Fruit fly (Drosophila melanogaster) whole organism, embryonic: ENCODE measurements around the gene CG11898.

Source experiments
- Bdp1 ChIP-seq: fragments of 200-800 bp; sonication (Bioruptor generic); optimal IDR thresholded peaks from 3 replicates; lab custom pipeline; 2016; ENCODE audit warnings: missing biosample characterization, missing genetic modification characterization
- CG10431 ChIP-seq: fragments of 200-800 bp; sonication (Bioruptor generic); optimal IDR thresholded peaks from 3 replicates; lab custom pipeline; 2018; ENCODE audit warnings: missing biosample characterization, mild to moderate bottlenecking, missing genetic modification characterization
- CG10565 ChIP-seq: fragments of 200-800 bp; sonication (Bioruptor generic); optimal IDR thresholded peaks from 3 replicates; lab custom pipeline; 2016; ENCODE audit warnings: missing biosample characterization, mild to moderate bottlenecking, missing genetic modification characterization
- CG15011 ChIP-seq: fragments of 200-800 bp; sonication (Bioruptor generic); optimal IDR thresholded peaks from 3 replicates; lab custom pipeline; 2018; ENCODE audit warnings: missing biosample characterization, mild to moderate bottlenecking, missing genetic modification characterization
- CG15073 ChIP-seq: fragments of 200-800 bp; sonication (Bioruptor generic); optimal IDR thresholded peaks from 2 replicates; lab custom pipeline; 2016; ENCODE audit warnings: missing biosample characterization, missing genetic modification characterization
- CG1529 ChIP-seq: fragments of 200-800 bp; sonication (Bioruptor generic); optimal IDR thresholded peaks from 3 replicates; lab custom pipeline; 2018; ENCODE audit warnings: missing biosample characterization, missing genetic modification characterization
- CG15696 ChIP-seq: fragments of 200-800 bp; sonication (Bioruptor generic); optimal IDR thresholded peaks from 2 replicates; lab custom pipeline; 2019; ENCODE audit warnings: missing biosample characterization, mild to moderate bottlenecking, missing genetic modification characterization, moderate library complexity
- CG34376 ChIP-seq: fragments of 200-800 bp; sonication (Bioruptor generic); optimal IDR thresholded peaks from 2 replicates; lab custom pipeline; 2018; ENCODE audit warnings: missing biosample characterization, mild to moderate bottlenecking, missing genetic modification characterization
- CG3995 ChIP-seq: fragments of 200-800 bp; sonication (Bioruptor generic); optimal IDR thresholded peaks from 3 replicates; lab custom pipeline; 2016; ENCODE audit warnings: missing biosample characterization, missing genetic modification characterization
- CG5953 ChIP-seq: fragments of 200-800 bp; sonication (Bioruptor generic); IDR thresholded peaks from 2 replicates; pipeline ENCODE4 v1.3.6; 2022; ENCODE audit warnings: missing biosample characterization, missing genetic modification characterization
- CG6683 ChIP-seq: fragments of 200-800 bp; sonication (Bioruptor generic); optimal IDR thresholded peaks from 2 replicates; lab custom pipeline; 2017; ENCODE audit warnings: missing biosample characterization, mild to moderate bottlenecking, missing genetic modification characterization, missing genetic modification reagents
- CG6813 ChIP-seq: fragments of 200-800 bp; sonication (Bioruptor generic); optimal IDR thresholded peaks from 2 replicates; lab custom pipeline; 2017; ENCODE audit warnings: missing biosample characterization, missing genetic modification characterization, mild to moderate bottlenecking, moderate library complexity, missing genetic modification reagents
- CG7786 ChIP-seq: fragments of 200-800 bp; sonication (Bioruptor generic); optimal IDR thresholded peaks from 2 replicates; lab custom pipeline; 2016; ENCODE audit warnings: missing biosample characterization, missing genetic modification characterization
- CG7987 ChIP-seq: fragments of 200-800 bp; sonication (Bioruptor generic); optimal IDR thresholded peaks from 2 replicates; lab custom pipeline; 2018; ENCODE audit warnings: missing biosample characterization, mild to moderate bottlenecking, missing genetic modification characterization, moderate library complexity
- CG9609 ChIP-seq: fragments of 200-800 bp; sonication (Bioruptor generic); optimal IDR thresholded peaks from 3 replicates; lab custom pipeline; 2016; ENCODE audit warnings: missing biosample characterization, missing genetic modification characterization
- CG9797 ChIP-seq: fragments of 200-800 bp; sonication (Bioruptor generic); optimal IDR thresholded peaks from 3 replicates; lab custom pipeline; 2018; ENCODE audit warnings: missing biosample characterization, mild to moderate bottlenecking, missing genetic modification characterization
- CG9932 ChIP-seq: fragments of 200-800 bp; sonication (Bioruptor generic); IDR thresholded peaks from 2 replicates; pipeline ENCODE4 v1.3.6; 2022; ENCODE audit warnings: missing biosample characterization, missing genetic modification characterization
- Doc3 ChIP-seq: fragments of 200-800 bp; sonication (Bioruptor generic); IDR thresholded peaks from 3 replicates; pipeline ENCODE4 v1.3.6; 2022; ENCODE audit warnings: missing biosample characterization, missing genetic modification characterization; ENCODE audit not compliant: partially characterized antibody
- E2f1 ChIP-seq: fragments of 200-800 bp; sonication (Bioruptor generic); IDR thresholded peaks from 2 replicates; pipeline ENCODE4 v1.3.6; 2022; ENCODE audit warnings: missing biosample characterization, missing genetic modification characterization
- HLHmδ ChIP-seq: fragments of 200-800 bp; sonication (Bioruptor generic); optimal IDR thresholded peaks from 2 replicates; lab custom pipeline; 2018; ENCODE audit warnings: missing biosample characterization, mild to moderate bottlenecking, missing genetic modification characterization, moderate library complexity
- Hmx ChIP-seq: fragments of 200-800 bp; sonication (Bioruptor generic); optimal IDR thresholded peaks from 2 replicates; lab custom pipeline; 2016; ENCODE audit warnings: missing biosample characterization, missing genetic modification characterization
- Hr78 ChIP-seq, 2 experiments: fragments of 200-800 bp in 1 of 2; fragments of >200 bp in 1 of 2; sonication (Bioruptor generic) in 1 of 2; optimal IDR thresholded peaks; 2 replicates each; lab custom pipeline; 2017 to 2019; ENCODE audit warnings: missing biosample characterization in 2 of 2, missing genetic modification characterization in 2 of 2, mild to moderate bottlenecking in 1 of 2, moderate library complexity in 1 of 2
- Oaz ChIP-seq: fragments of 200-800 bp; sonication (Bioruptor generic); IDR thresholded peaks from 2 replicates; pipeline ENCODE4 v1.3.6; 2022; ENCODE audit warnings: missing biosample characterization, missing genetic modification characterization
- Ptx1 ChIP-seq: fragments of 200-800 bp; sonication (Bioruptor generic); IDR thresholded peaks from 2 replicates; pipeline ENCODE4 v1.3.6; 2022; ENCODE audit warnings: missing biosample characterization, missing genetic modification characterization
- Stat92E ChIP-seq, 3 experiments: fragments of >200 bp in 2 of 3; fragments of 200-800 bp in 1 of 3; sonication (Bioruptor generic) in 1 of 3; optimal IDR thresholded peaks; 2 replicates each; lab custom pipeline; 2017 to 2019; ENCODE audit warnings: missing biosample characterization in 3 of 3, missing genetic modification characterization in 3 of 3, mild to moderate bottlenecking in 1 of 3, moderate library complexity in 1 of 3
- YL-1 ChIP-seq: fragments of 200-800 bp; sonication (Bioruptor generic); optimal IDR thresholded peaks from 3 replicates; lab custom pipeline; 2017; ENCODE audit warnings: missing biosample characterization, mild to moderate bottlenecking, missing genetic modification characterization
- ac ChIP-seq: fragments of 200-800 bp; sonication (Bioruptor generic); optimal IDR thresholded peaks from 3 replicates; lab custom pipeline; 2017; ENCODE audit warnings: missing biosample characterization, mild to moderate bottlenecking, missing genetic modification characterization
- ara ChIP-seq: fragments of 200-800 bp; sonication (Bioruptor generic); IDR thresholded peaks from 2 replicates; pipeline ENCODE4 v1.3.6; 2022; ENCODE audit warnings: missing biosample characterization, missing genetic modification characterization
- ash1 ChIP-seq: fragments of 200-800 bp; sonication (Bioruptor generic); optimal IDR thresholded peaks from 2 replicates; lab custom pipeline; 2018; ENCODE audit warnings: missing biosample characterization, mild to moderate bottlenecking, missing genetic modification characterization
- az2 ChIP-seq: fragments of 200-800 bp; sonication (Bioruptor generic); optimal IDR thresholded peaks from 3 replicates; lab custom pipeline; 2016; ENCODE audit warnings: missing biosample characterization, missing genetic modification characterization
- ci ChIP-seq: fragments of 200-800 bp; sonication (Bioruptor generic); IDR thresholded peaks from 3 replicates; pipeline ENCODE4 v1.3.6; 2022; ENCODE audit warnings: missing biosample characterization, missing genetic modification characterization
- crol ChIP-seq: fragments of 200-800 bp; sonication (Bioruptor generic); IDR thresholded peaks from 2 replicates; pipeline ENCODE4 v1.3.6; 2022; ENCODE audit warnings: missing biosample characterization, missing genetic modification characterization
- dimm ChIP-seq: fragments of 200-800 bp; sonication (Bioruptor generic); IDR thresholded peaks from 2 replicates; pipeline ENCODE4 v1.3.6; 2022; ENCODE audit warnings: missing biosample characterization, missing genetic modification characterization
- eve ChIP-seq, 2 experiments: fragments of >200 bp; optimal IDR thresholded peaks; 2 replicates each; lab custom pipeline; 2017; ENCODE audit warnings: missing biosample characterization in 2 of 2, missing genetic modification characterization in 2 of 2
- exex ChIP-seq: fragments of 200-800 bp; sonication (Bioruptor generic); optimal IDR thresholded peaks from 4 replicates; lab custom pipeline; 2018; ENCODE audit warnings: missing biosample characterization, mild to moderate bottlenecking, missing genetic modification characterization, moderate library complexity
- fu2 ChIP-seq: fragments of 200-800 bp; sonication (Bioruptor generic); optimal IDR thresholded peaks from 2 replicates; lab custom pipeline; 2016; ENCODE audit warnings: missing biosample characterization, missing genetic modification characterization
- grau ChIP-seq: fragments of 200-800 bp; optimal IDR thresholded peaks from 3 replicates; lab custom pipeline; 2019; ENCODE audit warnings: missing biosample characterization, mild to moderate bottlenecking, missing genetic modification characterization, moderate library complexity
- jing ChIP-seq: fragments of 200-800 bp; sonication (Bioruptor generic); optimal IDR thresholded peaks from 2 replicates; lab custom pipeline; 2018; ENCODE audit warnings: missing biosample characterization, mild to moderate bottlenecking, missing genetic modification characterization
- kah ChIP-seq: fragments of 200-800 bp; sonication (Bioruptor generic); optimal IDR thresholded peaks from 2 replicates; lab custom pipeline; 2018; ENCODE audit warnings: missing biosample characterization, mild to moderate bottlenecking, missing genetic modification characterization
- mam ChIP-seq: fragments of 200-800 bp; sonication (Bioruptor generic); optimal IDR thresholded peaks from 3 replicates; lab custom pipeline; 2016; ENCODE audit warnings: missing biosample characterization, missing genetic modification characterization
- nmo ChIP-seq: fragments of 200-800 bp; sonication (Bioruptor generic); optimal IDR thresholded peaks from 2 replicates; lab custom pipeline; 2018; ENCODE audit warnings: missing biosample characterization, mild to moderate bottlenecking, missing genetic modification characterization, moderate library complexity
- onecut ChIP-seq: fragments of 200-800 bp; sonication (Bioruptor generic); IDR thresholded peaks from 2 replicates; pipeline ENCODE4 v1.3.6; 2022; ENCODE audit warnings: missing biosample characterization, missing genetic modification characterization
- phol ChIP-seq: fragments of 200-800 bp; sonication (Bioruptor generic); optimal IDR thresholded peaks from 3 replicates; lab custom pipeline; 2018; ENCODE audit warnings: missing biosample characterization, mild to moderate bottlenecking, missing genetic modification characterization, moderate library complexity
- pzg ChIP-seq: fragments of 200-800 bp; sonication (Bioruptor generic); optimal IDR thresholded peaks from 3 replicates; lab custom pipeline; 2018; ENCODE audit warnings: missing biosample characterization, mild to moderate bottlenecking, missing genetic modification characterization, moderate library complexity
- rib ChIP-seq: fragments of 200-800 bp; sonication (Bioruptor generic); IDR thresholded peaks from 2 replicates; pipeline ENCODE4 v1.3.6; 2022; ENCODE audit warnings: missing biosample characterization, missing genetic modification characterization
- sisA ChIP-seq: fragments of 200-800 bp; sonication (Bioruptor generic); IDR thresholded peaks from 2 replicates; pipeline ENCODE4 v1.3.6; 2022; ENCODE audit warnings: missing biosample characterization, missing genetic modification characterization
- sob ChIP-seq: fragments of 200-800 bp; sonication (Bioruptor generic); IDR thresholded peaks from 2 replicates; pipeline ENCODE4 v1.3.6; 2022; ENCODE audit warnings: missing biosample characterization, missing genetic modification characterization
- sr ChIP-seq: fragments of 200-800 bp; sonication (Bioruptor generic); IDR thresholded peaks from 3 replicates; pipeline ENCODE4 v1.3.6; 2022; ENCODE audit warnings: missing biosample characterization, missing genetic modification characterization
- twi ChIP-seq: fragments of 200-800 bp; optimal IDR thresholded peaks from 2 replicates; lab custom pipeline; 2019; ENCODE audit warnings: missing biosample characterization, mild to moderate bottlenecking, missing genetic modification characterization, moderate library complexity
- vnd ChIP-seq: fragments of 200-800 bp; sonication (Bioruptor generic); IDR thresholded peaks from 3 replicates; pipeline ENCODE4 v1.3.6; 2022; ENCODE audit warnings: missing biosample characterization, missing genetic modification characterization; ENCODE audit not compliant: partially characterized antibody
- vvl ChIP-seq: fragments of 200-800 bp; sonication (Bioruptor generic); IDR thresholded peaks from 2 replicates; pipeline ENCODE4 v1.3.6; 2022; ENCODE audit warnings: missing biosample characterization, missing genetic modification characterization

The CG11898 gene

DNA sequence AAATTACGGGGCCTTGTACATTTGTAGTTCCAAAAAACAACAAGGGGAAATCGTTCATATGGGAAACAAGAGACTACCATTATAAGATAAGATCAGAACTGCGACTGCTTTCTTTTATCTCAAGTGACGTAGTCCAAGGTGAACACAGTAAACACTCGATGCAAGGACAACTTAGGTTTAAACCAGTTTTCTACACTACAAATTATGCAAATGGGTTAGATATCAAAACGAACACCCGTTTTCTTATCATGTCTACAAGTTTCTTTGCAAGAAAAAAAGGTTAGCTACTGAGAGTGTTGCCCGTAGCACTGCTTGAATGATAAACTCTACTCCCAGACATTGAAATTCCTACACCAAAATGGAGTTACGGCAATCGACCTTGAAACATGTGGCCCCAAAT is 41.3 kb upstream of the CG11898 start (continued):
- peak; percentile 76 for TF ChIP-seq nmo (GFP tag; lab: Kevin White, UChicago)
- 0 out of 2 replicates have a peak, but pooled peaks have one; percentile 28 for TF ChIP-seq dimm (GFP tag; lab: Robert Waterston, UW)
- no peak for TF ChIP-seq jing (GFP tag; lab: Kevin White, UChicago)
- no peak for TF ChIP-seq vnd
- TF ChIP-seq CG34376 (GFP tag; lab: Kevin White, UChicago), result no peak
- TF ChIP-seq fu2, result no peak
- no peak for TF ChIP-seq crol (GFP tag; lab: Robert Waterston, UW)
- peak; percentile 69 for TF ChIP-seq CG7786 (GFP tag; lab: Kevin White, UChicago)
- TF ChIP-seq ara (GFP tag; lab: Robert Waterston, UW), result peak; percentile 82
- TF ChIP-seq grau (tag; lab: Kevin White, UChicago), result peak; percentile 96
- TF ChIP-seq sr (GFP tag; lab: Robert Waterston, UW), result peak; percentile 44; the same call in 1 of the 3 replicates
- TF ChIP-seq CG7987 (GFP tag; lab: Kevin White, UChicago), result no peak
- TF ChIP-seq CG3995 (GFP tag; lab: Kevin White, UChicago), result peak; percentile 25
- TF ChIP-seq YL-1 (GFP tag; lab: Kevin White, UChicago), result no peak
- peak; percentile 68 for TF ChIP-seq E2f1
- peak; percentile 81 for TF ChIP-seq Ptx1 (GFP tag; lab: Robert Waterston, UW)
- TF ChIP-seq rib (GFP tag; lab: Robert Waterston, UW), result no peak
- peak; percentile 59 for TF ChIP-seq onecut (GFP tag; lab: Robert Waterston, UW)
- peak; percentile 57 for TF ChIP-seq mam (GFP tag; lab: Kevin White, UChicago)
- no peak for TF ChIP-seq Hr78 (GFP tag; optimal IDR thresholded peaks at IDR 0.05; lab: Kevin White, UChicago)
- TF ChIP-seq CG1529, result peak; percentile 34
- no peak for TF ChIP-seq ash1 (GFP tag; lab: Kevin White, UChicago)
- TF ChIP-seq CG9932 (GFP tag; lab: Robert Waterston, UW), result peak; percentile 74
- no peak for TF ChIP-seq eve (GFP tag; optimal IDR thresholded peaks at IDR 0.05; lab: Kevin White, UChicago)
- no peak for TF ChIP-seq ac (GFP tag; lab: Kevin White, UChicago)
- no peak for TF ChIP-seq CG6683
- TF ChIP-seq kah (GFP tag; lab: Kevin White, UChicago), result no peak
- peak; percentile 38 for TF ChIP-seq CG6813 (GFP tag; lab: Kevin White, UChicago)
- TF ChIP-seq CG9609 (GFP tag; lab: Kevin White, UChicago), result peak; percentile 4
- peak; percentile 60 for TF ChIP-seq az2 (GFP tag; lab: Kevin White, UChicago)
- TF ChIP-seq Oaz (GFP tag; lab: Robert Waterston, UW), result peak; percentile 29; the same call in 1 of the 2 replicates
- TF ChIP-seq Hmx (GFP tag; lab: Kevin White, UChicago), result no peak
- TF ChIP-seq CG10565 (GFP tag; lab: Kevin White, UChicago), result no peak
- TF ChIP-seq phol (tag; lab: Kevin White, UChicago), result peak; percentile 70
- no peak for TF ChIP-seq CG15073
- TF ChIP-seq HLHmδ (GFP tag; lab: Kevin White, UChicago), result no peak
- TF ChIP-seq sob (GFP tag; lab: Robert Waterston, UW), result peak; percentile 72
- TF ChIP-seq CG10431, result no peak
- TF ChIP-seq CG15696 (tag; lab: Kevin White, UChicago), result peak; percentile 7
- peak; percentile 29 for TF ChIP-seq twi (tag; lab: Kevin White, UChicago)
- no peak for TF ChIP-seq exex (tag; lab: Kevin White, UChicago)
- peak; percentile 35 for TF ChIP-seq Bdp1 (GFP tag; lab: Kevin White, UChicago)
- peak; percentile 81 for TF ChIP-seq ci (GFP tag; lab: Robert Waterston, UW)
- TF ChIP-seq Stat92E (GFP tag; optimal IDR thresholded peaks at IDR 0.05; lab: Kevin White, UChicago), result no peak
- TF ChIP-seq pzg, result no peak
- TF ChIP-seq vvl, result peak; percentile 88
- no peak for TF ChIP-seq CG9797
- peak; percentile 41; the same call in 1 of the 2 replicates for TF ChIP-seq CG5953 (GFP tag; lab: Robert Waterston, UW)
- TF ChIP-seq Doc3 (GFP tag; lab: Robert Waterston, UW), result no peak
- no peak for TF ChIP-seq CG15011 (GFP tag; lab: Kevin White, UChicago)
- TF ChIP-seq sisA (GFP tag; lab: Robert Waterston, UW), result peak; percentile 79
